Worm (Caenorhabditis elegans) whole organism, L3 larva: ENCODE results near the gene pigk-1.

Source experiments
- R02D3.7 ChIP-seq: fragments of 150-350 bp; optimal IDR thresholded peaks from 2 replicates; lab custom pipeline; 2014; ENCODE audit warnings: missing biosample characterization, missing genetic modification characterization
- ZK546.5 ChIP-seq: sonication (generic microtip); optimal IDR thresholded peaks from 2 replicates; lab custom pipeline; 2017; ENCODE audit warnings: missing biosample characterization, missing genetic modification characterization
- aly-2 ChIP-seq: fragments of 150-350 bp; optimal IDR thresholded peaks from 2 replicates; lab custom pipeline; 2014; ENCODE audit warnings: missing biosample characterization, missing genetic modification characterization
- ama-1 ChIP-seq: fragments of 150-350 bp; optimal IDR thresholded peaks from 2 replicates; lab custom pipeline; 2018
- ceh-16 ChIP-seq: sonication (generic microtip); optimal IDR thresholded peaks from 2 replicates; lab custom pipeline; 2017; ENCODE audit warnings: missing biosample characterization, missing genetic modification characterization
- ceh-28 ChIP-seq: fragments of 150-350 bp; optimal IDR thresholded peaks from 2 replicates; lab custom pipeline; 2014; ENCODE audit warnings: missing biosample characterization, missing genetic modification reagents, missing genetic modification characterization
- ceh-82 ChIP-seq: fragments of 150-350 bp; optimal IDR thresholded peaks from 2 replicates; lab custom pipeline; 2014; ENCODE audit warnings: missing biosample characterization, missing genetic modification characterization
- ceh-9 ChIP-seq: sonication (generic microtip); optimal IDR thresholded peaks from 2 replicates; lab custom pipeline; 2018; ENCODE audit warnings: missing biosample characterization, missing genetic modification characterization
- daf-12 ChIP-seq: fragments of 150-350 bp; optimal IDR thresholded peaks from 2 replicates; lab custom pipeline; 2014; ENCODE audit warnings: missing biosample characterization, missing genetic modification reagents, missing genetic modification characterization
- egl-27 ChIP-seq: sonication (generic microtip); optimal IDR thresholded peaks from 4 replicates; lab custom pipeline; 2017; ENCODE audit warnings: missing biosample characterization, missing genetic modification reagents, missing genetic modification characterization
- egl-5 ChIP-seq: fragments of 150-350 bp; optimal IDR thresholded peaks from 2 replicates; lab custom pipeline; 2017; ENCODE audit warnings: missing biosample characterization, missing genetic modification reagents, missing genetic modification characterization, inconsistent platforms
- elt-2 ChIP-seq: sonication (generic microtip); optimal IDR thresholded peaks from 2 replicates; lab custom pipeline; 2016; ENCODE audit warnings: missing genetic modification reagents, mild to moderate bottlenecking, missing genetic modification characterization, missing compliant biosample characterization
- elt-3 ChIP-seq, 3 experiments: fragments of 150-350 bp in 1 of 3; sonication (generic microtip) in 2 of 3; optimal IDR thresholded peaks; 2 replicates in 2 of 3; 4 replicates in 1 of 3; lab custom pipeline; 2014 to 2017; ENCODE audit warnings: missing biosample characterization in 3 of 3, missing genetic modification characterization in 3 of 3
- fkh-10 ChIP-seq: sonication (generic microtip); optimal IDR thresholded peaks from 2 replicates; lab custom pipeline; 2017; ENCODE audit warnings: missing biosample characterization, missing genetic modification reagents, missing genetic modification characterization
- fkh-2 ChIP-seq: fragments of 150-350 bp; optimal IDR thresholded peaks from 2 replicates; lab custom pipeline; 2014; ENCODE audit warnings: missing biosample characterization, missing genetic modification reagents, missing genetic modification characterization
- fos-1 ChIP-seq: fragments of 150-350 bp; optimal IDR thresholded peaks from 2 replicates; lab custom pipeline; 2014; ENCODE audit warnings: missing biosample characterization, missing genetic modification characterization
- hmg-11 ChIP-seq: sonication (generic microtip); optimal IDR thresholded peaks from 2 replicates; lab custom pipeline; 2016; ENCODE audit warnings: missing genetic modification characterization, missing compliant biosample characterization
- jun-1 ChIP-seq: fragments of 150-350 bp; optimal IDR thresholded peaks from 2 replicates; lab custom pipeline; 2014; ENCODE audit warnings: missing biosample characterization, missing genetic modification reagents, missing genetic modification characterization
- lin-15B ChIP-seq: fragments of 150-350 bp; optimal IDR thresholded peaks from 2 replicates; lab custom pipeline; 2014; ENCODE audit warnings: missing biosample characterization, missing genetic modification characterization
- lin-39 ChIP-seq: fragments of 150-350 bp; optimal IDR thresholded peaks from 2 replicates; lab custom pipeline; 2018; ENCODE audit warnings: missing biosample characterization, missing genetic modification reagents, missing genetic modification characterization
- lsy-12 ChIP-seq: sonication (generic microtip); optimal IDR thresholded peaks from 2 replicates; lab custom pipeline; 2016; ENCODE audit warnings: mild to moderate bottlenecking, missing genetic modification characterization, missing compliant biosample characterization
- mdl-1 ChIP-seq: fragments of 150-350 bp; optimal IDR thresholded peaks from 2 replicates; lab custom pipeline; 2014; ENCODE audit warnings: missing biosample characterization, missing genetic modification characterization
- mml-1 ChIP-seq: fragments of 150-350 bp; sonication (generic microtip); optimal IDR thresholded peaks from 3 replicates; lab custom pipeline; 2014; ENCODE audit warnings: missing biosample characterization, missing genetic modification characterization
- nfya-1 ChIP-seq: sonication (generic microtip); optimal IDR thresholded peaks from 2 replicates; lab custom pipeline; 2017; ENCODE audit warnings: missing genetic modification characterization, mild to moderate bottlenecking, missing compliant biosample characterization, antibody characterized with exemption, moderate library complexity; ENCODE audit not compliant: insufficient read depth
- nhr-12 ChIP-seq: fragments of 150-350 bp; optimal IDR thresholded peaks from 2 replicates; lab custom pipeline; 2014; ENCODE audit warnings: missing biosample characterization, missing genetic modification characterization
- nhr-23 ChIP-seq: fragments of 150-350 bp; optimal IDR thresholded peaks from 2 replicates; lab custom pipeline; 2014; ENCODE audit warnings: missing biosample characterization, missing genetic modification reagents, missing genetic modification characterization
- nhr-237 ChIP-seq: fragments of 150-350 bp; optimal IDR thresholded peaks from 2 replicates; lab custom pipeline; 2014; ENCODE audit warnings: missing biosample characterization, missing genetic modification characterization
- nhr-25 ChIP-seq: sonication (generic microtip); optimal IDR thresholded peaks from 2 replicates; lab custom pipeline; 2017; ENCODE audit warnings: missing biosample characterization, missing genetic modification characterization
- nhr-43 ChIP-seq: sonication (generic microtip); optimal IDR thresholded peaks from 2 replicates; lab custom pipeline; 2016; ENCODE audit warnings: mild to moderate bottlenecking, missing genetic modification characterization, missing compliant biosample characterization; ENCODE audit not compliant: poor library complexity, severe bottlenecking
- nhr-76 ChIP-seq: fragments of 150-350 bp; sonication (generic microtip); optimal IDR thresholded peaks from 5 replicates; lab custom pipeline; 2014; ENCODE audit warnings: missing biosample characterization, missing genetic modification characterization
- nhr-77 ChIP-seq: fragments of 150-350 bp; optimal IDR thresholded peaks from 2 replicates; lab custom pipeline; 2014; ENCODE audit warnings: missing biosample characterization, missing genetic modification characterization
- pha-4 ChIP-seq: fragments of 150-350 bp; optimal IDR thresholded peaks from 2 replicates; lab custom pipeline; 2014; ENCODE audit warnings: missing biosample characterization, missing genetic modification reagents, missing genetic modification characterization
- pqm-1 ChIP-seq: fragments of 150-350 bp; optimal IDR thresholded peaks from 2 replicates; lab custom pipeline; 2017; ENCODE audit warnings: missing biosample characterization, missing genetic modification characterization, inconsistent platforms
- sea-2 ChIP-seq: fragments of 150-350 bp; sonication (generic microtip); optimal IDR thresholded peaks from 4 replicates; lab custom pipeline; 2014; ENCODE audit warnings: missing biosample characterization, missing genetic modification reagents, missing genetic modification characterization
- skn-1 ChIP-seq: fragments of 150-350 bp; optimal IDR thresholded peaks from 2 replicates; lab custom pipeline; 2014; ENCODE audit warnings: missing biosample characterization, missing genetic modification characterization
- snpc-4 ChIP-seq: fragments of 150-350 bp; optimal IDR thresholded peaks from 2 replicates; lab custom pipeline; 2014; ENCODE audit warnings: missing biosample characterization, missing genetic modification characterization
- tbx-2 ChIP-seq: sonication (generic microtip); optimal IDR thresholded peaks from 2 replicates; lab custom pipeline; 2016; ENCODE audit warnings: mild to moderate bottlenecking, missing genetic modification characterization, missing compliant biosample characterization
- unc-62 ChIP-seq: fragments of 150-350 bp; sonication (generic microtip); optimal IDR thresholded peaks from 4 replicates; lab custom pipeline; 2014; ENCODE audit warnings: missing biosample characterization, missing genetic modification reagents, missing genetic modification characterization
- zag-1 ChIP-seq: fragments of 150-350 bp; optimal IDR thresholded peaks from 2 replicates; lab custom pipeline; 2014; ENCODE audit warnings: missing biosample characterization, missing genetic modification characterization
- ztf-11 ChIP-seq: fragments of 150-350 bp; optimal IDR thresholded peaks from 2 replicates; lab custom pipeline; 2014; ENCODE audit warnings: missing biosample characterization, missing genetic modification characterization

The pigk-1 gene

ce11 chrIV:11109771-11110170, at the start of gene pigk-1:
Gene pigk-1, minus strand, starts transcription at chrIV:11110018.
- TF ChIP-seq R02D3.7 (tag; lab: Kevin White, UChicago): peak; percentile 15
- no peak for TF ChIP-seq zag-1 (tag; lab: Kevin White, UChicago)
- peak; percentile 24 for TF ChIP-seq nhr-43
- TF ChIP-seq tbx-2 (tag; lab: Kevin White, UChicago): no peak
- peak; percentile 9 for TF ChIP-seq ama-1 (lab: Kevin White, UChicago)

ce11 chrIV:11156526-11156925, 46.7 kb upstream of the pigk-1 start:
- TF ChIP-seq aly-2 (tag; lab: Kevin White, UChicago): no peak
- TF ChIP-seq unc-62 (GFP tag; lab: Kevin White, UChicago): no peak
- no peak for TF ChIP-seq nhr-12 (tag; lab: Kevin White, UChicago)
- no peak for TF ChIP-seq R02D3.7 (tag; lab: Kevin White, UChicago)
- no peak for TF ChIP-seq pha-4
- no peak for TF ChIP-seq nhr-25 (tag; lab: Kevin White, UChicago)
- no peak for TF ChIP-seq snpc-4
- no peak for TF ChIP-seq ceh-28
- no peak for TF ChIP-seq ama-1 (lab: Kevin White, UChicago)
- TF ChIP-seq zag-1 (tag; lab: Kevin White, UChicago): no peak
- TF ChIP-seq ZK546.5 (tag; lab: Kevin White, UChicago): no peak
- no peak for TF ChIP-seq nhr-237 (tag; lab: Kevin White, UChicago)
- no peak for TF ChIP-seq fkh-10 (GFP tag; lab: Kevin White, UChicago)
- no peak for TF ChIP-seq mml-1
- TF ChIP-seq pqm-1 (tag; lab: Kevin White, UChicago): no peak
- TF ChIP-seq nhr-23 (tag; lab: Kevin White, UChicago): no peak
- TF ChIP-seq nhr-77 (tag; lab: Kevin White, UChicago): no peak
- TF ChIP-seq elt-3 (tag; optimal IDR thresholded peaks at IDR 0.05; lab: Kevin White, UChicago): no peak

- peak; percentile 67 for TF ChIP-seq nfya-1 (tag; lab: Kevin White, UChicago)
These were observed 44.8 kb upstream of the pigk-1 start, which contains the start of gene C08F8.3 for ce11 chrIV:11154425-11155114. Gene C08F8.3, plus strand, starts transcription at chrIV:11155044.

ce11 chrIV:11150844-11151243, 41.0 kb upstream of the pigk-1 start, which contains the start of gene C08F8.2:
Gene C08F8.2, plus strand, starts transcription at chrIV:11150997.
- TF ChIP-seq lin-39 (no peak), ama-1 (lab: Kevin White, UChicago) (peak; percentile 53)

ce11 chrIV:11149454-11150163, 39.8 kb upstream of the pigk-1 start, which contains the start of the genes F01G4.6 and pfd-1:
Gene F01G4.6, minus strand, starts transcription at chrIV:11149504.
Gene pfd-1, plus strand, starts transcription at chrIV:11150113.
- peak; percentile 96 for TF ChIP-seq lsy-12
- TF ChIP-seq skn-1: peak; percentile 87
- peak; percentile 76 for TF ChIP-seq hmg-11 (tag; lab: Kevin White, UChicago)
- TF ChIP-seq mml-1: peak; percentile 64
- TF ChIP-seq lin-15B: peak; percentile 95
- TF ChIP-seq R02D3.7 (tag; lab: Kevin White, UChicago): peak; percentile 84
- peak; percentile 32 for TF ChIP-seq egl-27 (tag; lab: Kevin White, UChicago)
- peak; percentile 88 for TF ChIP-seq jun-1 (tag; lab: Kevin White, UChicago)
- TF ChIP-seq unc-62 (GFP tag; lab: Kevin White, UChicago): no peak
- no peak for TF ChIP-seq nhr-237 (tag; lab: Kevin White, UChicago)
- TF ChIP-seq elt-2: peak; percentile 87
- peak; percentile 97 for TF ChIP-seq pha-4
- TF ChIP-seq sea-2 (GFP tag; lab: Kevin White, UChicago): peak; percentile 1
- peak; percentile 92 for TF ChIP-seq nhr-25 (tag; lab: Kevin White, UChicago)
- no peak for TF ChIP-seq daf-12 (tag; lab: Kevin White, UChicago)
- TF ChIP-seq ceh-28: peak; percentile 68
- TF ChIP-seq snpc-4: peak; percentile 82
- TF ChIP-seq fos-1 (tag; lab: Kevin White, UChicago): no peak
- no peak for TF ChIP-seq ceh-9 (tag; lab: Kevin White, UChicago)
- peak; percentile 43 for TF ChIP-seq ceh-82
- no peak for TF ChIP-seq nhr-12 (tag; lab: Kevin White, UChicago)
- no peak for TF ChIP-seq ztf-11 (tag; lab: Kevin White, UChicago)
- peak; percentile 99 for TF ChIP-seq ZK546.5 (tag; lab: Kevin White, UChicago)
- peak; percentile 81 for TF ChIP-seq tbx-2 (tag; lab: Kevin White, UChicago)
- no peak for TF ChIP-seq fkh-2 (tag; lab: Kevin White, UChicago)
- TF ChIP-seq ceh-16 (tag; lab: Kevin White, UChicago): peak; percentile 49
- peak; percentile 60 for TF ChIP-seq fkh-10 (GFP tag; lab: Kevin White, UChicago)
- TF ChIP-seq nhr-76 (tag; lab: Kevin White, UChicago): peak; percentile 50
- peak; percentile 90 for TF ChIP-seq pqm-1 (tag; lab: Kevin White, UChicago)
- peak; percentile 84 for TF ChIP-seq egl-5
- TF ChIP-seq nhr-23 (tag; lab: Kevin White, UChicago): peak; percentile 97
- TF ChIP-seq nhr-77 (tag; lab: Kevin White, UChicago): peak; percentile 40
- peak; percentile 98 for TF ChIP-seq nfya-1 (tag; lab: Kevin White, UChicago)
- TF ChIP-seq mdl-1 (tag; lab: Kevin White, UChicago): no peak
